Worm (Caenorhabditis elegans): ENCODE results near the gene srsx-36.
"Not testable (repeated sequence)": the region's sequence is repeated elsewhere in the genome, so short reads cannot be mapped to it uniquely, and the experiment has no call there.

DNA sequence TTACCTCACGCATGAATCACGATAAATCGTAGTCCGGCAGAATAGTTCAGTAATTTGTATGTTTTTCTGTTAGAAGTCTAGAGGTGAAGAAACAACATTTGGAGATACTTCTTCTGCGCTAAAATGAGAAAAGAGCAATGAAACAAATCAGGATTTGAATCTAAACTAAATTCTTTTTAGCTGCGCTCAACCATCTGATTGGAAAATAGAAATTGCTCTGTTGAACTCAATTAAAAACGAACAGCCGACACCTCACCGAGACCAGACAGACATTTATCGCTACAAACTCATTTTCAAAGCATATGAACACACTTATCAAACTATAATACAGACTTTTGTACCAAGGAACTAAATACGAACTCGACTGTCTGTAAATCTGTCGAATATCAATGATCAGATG, 6.8 kb downstream of the srsx-36 start, which contains the start of gene T26E4.9:
- TF ChIP-seq ama-1 (optimal IDR thresholded peaks at IDR 0.05); eyg-1 (tag; optimal IDR thresholded peaks at IDR 0.05); nhr-11 (tag; optimal IDR thresholded peaks at IDR 0.05); ref-2 (tag; optimal IDR thresholded peaks at IDR 0.05): not testable (repeated sequence)

Measured in whole organism, late embryonic.